In genomic region chrX:17501521-17501920, dm6 we compare ENCODE assay signal across 2 fruit fly cellular contexts.
A peak's percentile ranks its signal among the peaks of the same experiment; 100 is the strongest.
TF ChIP-seq lines count a peak whose summit lies in the region.

No protein-coding gene starts in this region.

- TF ChIP-seq CTCF in whole organism, embryonic (GFP tag; optimal IDR thresholded peaks at IDR 0.05; lab: Kevin White, UChicago) = no peak

TF ChIP-seq in whole organism, embryonic, 481 proteins besides CTCF, POLR2A, EP300 and RAD21 (continues in another document):
- TF ChIP-seq twi (tag; optimal IDR thresholded peaks at IDR 0.05; lab: Kevin White, UChicago) (no peak), ham (GFP tag; IDR thresholded peaks at IDR 0.05; lab: Robert Waterston, UW) (no peak), vnd (GFP tag; IDR thresholded peaks at IDR 0.05; lab: Robert Waterston, UW; ENCODE audit: partially characterized antibody) (no peak), CG12071 (GFP tag; optimal IDR thresholded peaks at IDR 0.05; lab: Kevin White, UChicago) (no peak), cas (GFP tag; IDR thresholded peaks at IDR 0.05; lab: Robert Waterston, UW) (no peak), CG17186 (GFP tag; optimal IDR thresholded peaks at IDR 0.05; lab: Kevin White, UChicago) (no peak), CG8388 (GFP tag; optimal IDR thresholded peaks at IDR 0.05; lab: Kevin White, UChicago) (no peak), bbx (GFP tag; IDR thresholded peaks at IDR 0.05; lab: Robert Waterston, UW; ENCODE audit: partially characterized antibody) (no peak), lov (optimal IDR thresholded peaks at IDR 0.05; lab: Kevin White, UChicago) (no peak), lov (GFP tag; IDR thresholded peaks at IDR 0.05; lab: Robert Waterston, UW) (no peak), CoRest (tag; optimal IDR thresholded peaks at IDR 0.05; lab: Kevin White, UChicago) (no peak), Sox102F (GFP tag; optimal IDR thresholded peaks at IDR 0.05; lab: Kevin White, UChicago) (no peak), E2f1 (GFP tag; IDR thresholded peaks at IDR 0.05; lab: Robert Waterston, UW) (no peak), H2.0 (GFP tag; IDR thresholded peaks at IDR 0.05; lab: Robert Waterston, UW) (no peak), kah (GFP tag; optimal IDR thresholded peaks at IDR 0.05; lab: Kevin White, UChicago) (no peak), CG17829 (tag; optimal IDR thresholded peaks at IDR 0.05; lab: Kevin White, UChicago) (peak; percentile 48), sens (GFP tag; lab: Kevin White, UChicago) (peak; percentile 84), Vsx1 (GFP tag; optimal IDR thresholded peaks at IDR 0.05; lab: Kevin White, UChicago) (no peak), Gug (GFP tag; IDR thresholded peaks at IDR 0.05; lab: Robert Waterston, UW) (no peak), CG6683 (GFP tag; optimal IDR thresholded peaks at IDR 0.05; lab: Kevin White, UChicago) (no peak), Sry-β (GFP tag; optimal IDR thresholded peaks at IDR 0.05; lab: Kevin White, UChicago) (no peak), CG2889 (GFP tag; IDR thresholded peaks at IDR 0.05; lab: Robert Waterston, UW) (no peak), Ada2b (GFP tag; IDR thresholded peaks at IDR 0.05; lab: Robert Waterston, UW) (peak; percentile 27; the same call in 1 of the 2 replicates), sima (GFP tag; optimal IDR thresholded peaks at IDR 0.05; lab: Kevin White, UChicago) (no peak), corto (GFP tag; optimal IDR thresholded peaks at IDR 0.05; lab: Kevin White, UChicago) (no peak), MESR4 (GFP tag; optimal IDR thresholded peaks at IDR 0.05; lab: Kevin White, UChicago) (no peak), Ravus (GFP tag; IDR thresholded peaks at IDR 0.05; lab: Robert Waterston, UW) (no peak), CG17802 (tag; optimal IDR thresholded peaks at IDR 0.05; lab: Kevin White, UChicago) (no peak), dati (GFP tag; IDR thresholded peaks at IDR 0.05; lab: Robert Waterston, UW) (no peak), Sin3A (optimal IDR thresholded peaks at IDR 0.05; lab: Kevin White, UChicago) (no peak), PHDP (tag; optimal IDR thresholded peaks at IDR 0.05; lab: Kevin White, UChicago) (no peak), seq (GFP tag; IDR thresholded peaks at IDR 0.05; lab: Robert Waterston, UW) (no peak), salm (tag; optimal IDR thresholded peaks at IDR 0.05; lab: Kevin White, UChicago) (no peak), Dp (GFP tag; optimal IDR thresholded peaks at IDR 0.05; lab: Kevin White, UChicago) (no peak), zfh2 (GFP tag; optimal IDR thresholded peaks at IDR 0.05; lab: Kevin White, UChicago) (no peak), cwo (GFP tag; optimal IDR thresholded peaks at IDR 0.05; lab: Kevin White, UChicago) (no peak), hkb (optimal IDR thresholded peaks at IDR 0.05; lab: Kevin White, UChicago) (no peak), hkb (GFP tag; IDR thresholded peaks at IDR 0.05; lab: Robert Waterston, UW) (no peak), ash1 (GFP tag; optimal IDR thresholded peaks at IDR 0.05; lab: Kevin White, UChicago) (no peak), kay (GFP tag; optimal IDR thresholded peaks at IDR 0.05; lab: Kevin White, UChicago) (no peak), CG15073 (GFP tag; optimal IDR thresholded peaks at IDR 0.05; lab: Kevin White, UChicago) (no peak), gfzf (GFP tag; optimal IDR thresholded peaks at IDR 0.05; lab: Kevin White, UChicago) (no peak), her (GFP tag; optimal IDR thresholded peaks at IDR 0.05; lab: Kevin White, UChicago) (no peak), CG1233 (GFP tag; optimal IDR thresholded peaks at IDR 0.05; lab: Kevin White, UChicago) (no peak), CG6689 (GFP tag; IDR thresholded peaks at IDR 0.05; lab: Robert Waterston, UW) (0 out of 2 replicates have a peak, but pooled peaks have one; percentile 35), ind (GFP tag; optimal IDR thresholded peaks at IDR 0.05; lab: Kevin White, UChicago) (no peak), CG12219 (GFP tag; optimal IDR thresholded peaks at IDR 0.05; lab: Kevin White, UChicago) (no peak), HLH3B (GFP tag; IDR thresholded peaks at IDR 0.05; lab: Robert Waterston, UW) (peak; percentile 45), gt (GFP tag; IDR thresholded peaks at IDR 0.05; lab: Robert Waterston, UW) (no peak)

TF ChIP-seq in whole organism, prepupa, 60 proteins besides CTCF, POLR2A, EP300 and RAD21:
- TF ChIP-seq svp (GFP tag; lab: Kevin White, UChicago) = peak; percentile 63
- no peak for TF ChIP-seq Sox102F (GFP tag; optimal IDR thresholded peaks at IDR 0.05; lab: Kevin White, UChicago)
- no peak for TF ChIP-seq CG10631 (GFP tag; optimal IDR thresholded peaks at IDR 0.05; lab: Kevin White, UChicago)

Comparison
In these comparisons a context has a peak if more than half of its experiments do, and no peak if none do; other contexts are left out.
1. Of the 7 proteins assayed by ChIP-seq in both whole organism, embryonic and whole organism, prepupa: peak only in whole organism, embryonic: Blimp-1; only in whole organism, prepupa: none; in both: none; in neither: 6.